Worm (Caenorhabditis elegans) whole organism, L2 larva: ENCODE results near the gene B0302.2.

Experiments used
- dmd-4 ChIP-seq: sonication (generic microtip); optimal IDR thresholded peaks from 2 replicates; lab custom pipeline; 2017; ENCODE audit warnings: missing biosample characterization, missing genetic modification characterization
- egl-27 ChIP-seq: sonication (generic microtip); optimal IDR thresholded peaks from 3 replicates; lab custom pipeline; 2017; ENCODE audit warnings: missing biosample characterization, missing genetic modification reagents, missing genetic modification characterization
- elt-1 ChIP-seq: fragments of 150-350 bp; optimal IDR thresholded peaks from 2 replicates; lab custom pipeline; 2014; ENCODE audit warnings: missing biosample characterization, missing genetic modification characterization
- nhr-237 ChIP-seq: fragments of 150-350 bp; optimal IDR thresholded peaks from 2 replicates; lab custom pipeline; 2014; ENCODE audit warnings: missing biosample characterization, missing genetic modification characterization
- nhr-25 ChIP-seq: fragments of 150-350 bp; sonication (generic microtip); optimal IDR thresholded peaks from 3 replicates; lab custom pipeline; 2014; ENCODE audit warnings: missing biosample characterization, missing genetic modification characterization
- zag-1 ChIP-seq: fragments of 150-350 bp; optimal IDR thresholded peaks from 2 replicates; lab custom pipeline; 2014; ENCODE audit warnings: missing biosample characterization, missing genetic modification characterization

DNA sequence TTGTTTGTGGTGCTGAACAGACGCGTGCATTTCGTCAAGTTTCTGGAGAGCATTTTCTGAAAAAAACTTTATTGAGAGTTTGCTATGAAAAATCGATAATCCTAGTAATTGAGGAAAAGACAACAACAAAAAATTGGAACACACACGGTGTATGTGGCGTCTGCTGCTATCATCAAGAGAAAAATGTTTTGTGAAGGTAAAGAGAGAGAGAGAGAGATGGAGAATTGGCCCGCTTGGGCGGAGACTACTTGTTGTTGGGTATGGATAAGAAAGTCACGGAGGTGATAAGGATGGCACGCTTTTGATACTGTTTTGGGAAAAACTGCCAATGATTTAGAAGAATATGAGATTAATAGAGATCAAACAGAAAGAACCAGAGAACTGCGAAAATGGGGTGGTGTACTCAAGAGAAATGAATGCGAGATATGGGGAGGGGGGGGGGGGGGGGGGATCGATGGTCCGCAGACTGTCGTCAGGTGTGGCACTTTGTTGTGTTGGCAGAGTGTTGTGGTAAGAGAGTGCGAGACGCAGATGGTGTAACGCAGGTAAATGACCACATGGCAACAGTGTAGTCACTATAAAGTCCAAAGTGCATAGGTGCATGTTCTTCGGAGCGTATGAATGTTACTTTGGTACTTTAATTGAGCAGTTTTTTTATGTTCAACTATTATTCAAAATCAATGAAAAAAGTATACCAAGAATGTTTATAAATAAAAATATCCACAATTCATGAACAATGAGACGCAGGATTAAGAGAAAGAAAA, 38.9 kb downstream of the B0302.2 start, which contains the start of gene acdh-7:
- no peak for TF ChIP-seq elt-1
- no peak for TF ChIP-seq nhr-237 (tag; lab: Kevin White, UChicago)
- TF ChIP-seq zag-1 (tag; lab: Kevin White, UChicago), result no peak
- TF ChIP-seq egl-27, result no peak
- no peak for TF ChIP-seq nhr-25
- TF ChIP-seq dmd-4 (tag; lab: Kevin White, UChicago), result no peak
